Fruit fly (Drosophila melanogaster): ENCODE measurements around the gene CG32148.

CG32148 gene

DNA sequence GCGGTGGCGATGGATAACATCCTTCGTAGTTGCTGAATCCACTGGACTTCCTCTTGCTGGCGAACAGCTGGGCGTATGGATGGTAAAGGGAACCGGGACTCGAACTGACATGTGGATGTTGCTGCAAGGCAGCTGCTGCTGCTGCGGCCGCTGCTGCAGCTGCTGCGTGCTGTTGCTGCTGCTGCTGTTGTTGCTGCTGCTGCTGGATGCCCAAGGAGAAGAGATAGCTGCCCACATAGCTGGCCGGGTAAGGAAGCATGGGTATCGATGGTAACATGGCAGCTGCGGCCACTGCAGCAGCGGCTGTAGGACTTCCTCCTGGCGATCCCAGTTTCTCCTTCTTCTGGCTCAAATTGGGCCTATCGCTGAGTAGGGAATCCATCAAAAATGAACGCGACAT lies 20.2 kb downstream of the CG32148 start:
- no peak for TF ChIP-seq Dll (optimal IDR thresholded peaks at IDR 0.05)

DNA sequence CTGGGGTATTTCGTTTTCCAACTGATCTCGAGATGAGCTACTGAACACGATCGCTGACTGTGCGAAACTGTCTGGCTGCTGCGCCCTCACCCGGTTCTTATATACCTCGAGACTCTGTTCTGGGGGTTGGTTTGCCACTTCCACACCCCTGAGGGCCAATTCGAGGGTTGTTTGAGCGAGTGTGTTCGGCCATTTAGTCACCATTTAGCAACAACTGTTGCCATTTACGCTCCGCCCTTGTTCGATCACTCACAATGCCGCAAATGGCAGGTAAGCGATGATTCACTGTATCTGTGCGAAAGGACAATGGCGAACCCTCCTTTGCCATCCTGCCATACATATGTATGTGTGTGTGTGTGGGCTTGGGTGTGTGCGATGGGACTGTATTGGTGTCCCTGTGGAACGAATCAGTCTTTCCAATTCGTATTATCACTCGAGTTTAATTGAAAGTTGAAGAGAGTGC lies 20.6 kb downstream of the CG32148 start, which contains the start of gene ind:
TSS of gene ind (minus strand) at position 51 of the 463 bp plus-strand sequence.
- TF ChIP-seq EcR (GFP tag; optimal IDR thresholded peaks at IDR 0.05) (no peak), Dll (optimal IDR thresholded peaks at IDR 0.05) (no peak), CG8478 (optimal IDR thresholded peaks at IDR 0.05) (no peak), psq (optimal IDR thresholded peaks at IDR 0.05) (no peak), usp (GFP tag; optimal IDR thresholded peaks at IDR 0.05) (no peak), pan (optimal IDR thresholded peaks at IDR 0.05) (no peak)

dm6 chr3L:15045114-15045513 lies 21.8 kb downstream of the CG32148 start:
- TF ChIP-seq usp (GFP tag; optimal IDR thresholded peaks at IDR 0.05), result no peak
- no peak for TF ChIP-seq Dll (optimal IDR thresholded peaks at IDR 0.05)
- TF ChIP-seq pan (optimal IDR thresholded peaks at IDR 0.05), result no peak
- no peak for TF ChIP-seq CG8478 (optimal IDR thresholded peaks at IDR 0.05)
- no peak for TF ChIP-seq EcR (GFP tag; optimal IDR thresholded peaks at IDR 0.05)
- TF ChIP-seq psq (optimal IDR thresholded peaks at IDR 0.05), result no peak

- TF ChIP-seq pan (optimal IDR thresholded peaks at IDR 0.05), result no peak
- TF ChIP-seq usp (GFP tag; optimal IDR thresholded peaks at IDR 0.05), result no peak
- no peak for TF ChIP-seq psq (optimal IDR thresholded peaks at IDR 0.05)
- TF ChIP-seq CG8478 (optimal IDR thresholded peaks at IDR 0.05), result no peak
- TF ChIP-seq EcR (GFP tag; optimal IDR thresholded peaks at IDR 0.05), result no peak
- no peak for TF ChIP-seq Dll (optimal IDR thresholded peaks at IDR 0.05)
These were observed 24.3 kb downstream of the CG32148 start for dm6 chr3L:15047606-15048005.

DNA sequence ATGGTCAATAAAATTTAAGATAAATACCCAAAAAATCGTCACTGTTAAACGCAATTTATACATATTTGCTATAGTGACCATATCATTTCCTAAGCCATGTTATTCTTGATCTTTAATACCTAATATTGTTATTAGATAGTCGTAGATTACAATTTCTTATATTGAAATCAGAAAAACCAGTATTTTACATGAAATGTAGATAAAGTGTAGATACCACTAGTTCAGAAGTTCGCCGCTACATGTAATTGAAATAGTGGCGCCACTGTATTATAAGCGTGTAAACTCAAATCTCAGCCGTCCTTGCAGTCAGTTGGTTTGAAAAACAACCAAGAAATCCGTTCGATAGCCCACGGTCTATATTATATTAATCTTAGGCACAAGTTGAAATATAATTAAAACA lies 24.8 kb downstream of the CG32148 start:
- TF ChIP-seq CG8478 (optimal IDR thresholded peaks at IDR 0.05) (no peak), psq (optimal IDR thresholded peaks at IDR 0.05) (no peak), EcR (GFP tag; optimal IDR thresholded peaks at IDR 0.05) (no peak), pan (optimal IDR thresholded peaks at IDR 0.05) (no peak), Dll (optimal IDR thresholded peaks at IDR 0.05) (no peak), usp (GFP tag; optimal IDR thresholded peaks at IDR 0.05) (no peak)

DNA sequence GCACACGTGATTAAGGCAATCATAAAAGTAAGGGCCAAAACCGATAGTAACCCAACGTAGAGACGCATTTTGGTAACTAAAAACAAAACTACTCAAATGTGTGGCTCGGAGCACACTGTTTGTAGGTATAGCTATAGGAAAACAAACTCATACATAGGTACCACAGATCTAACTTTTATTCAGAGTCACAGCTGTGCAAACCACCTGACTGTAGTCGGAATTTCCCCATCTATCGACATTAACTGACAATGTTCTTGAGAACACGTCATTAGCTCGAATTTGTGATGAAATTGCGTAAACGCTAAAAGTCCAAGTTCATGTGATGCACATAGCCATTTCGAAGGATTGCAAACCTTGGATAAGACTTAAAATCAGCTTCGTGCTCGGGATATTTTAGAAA lies 26.1 kb downstream of the CG32148 start, which contains the start of gene CG43678:
TSS of gene CG43678 (minus strand) at position 101 of the 400 bp plus-strand sequence.
- TF ChIP-seq pan (optimal IDR thresholded peaks at IDR 0.05), result no peak
- no peak for TF ChIP-seq CG8478 (optimal IDR thresholded peaks at IDR 0.05)
- no peak for TF ChIP-seq psq (optimal IDR thresholded peaks at IDR 0.05)
- TF ChIP-seq Dll (optimal IDR thresholded peaks at IDR 0.05), result no peak
- no peak for TF ChIP-seq EcR (GFP tag; optimal IDR thresholded peaks at IDR 0.05)
- no peak for TF ChIP-seq usp (GFP tag; optimal IDR thresholded peaks at IDR 0.05)

dm6 chr3L:15050109-15050508 lies 26.8 kb downstream of the CG32148 start, which contains the start of gene CG18581:
Gene CG18581 (minus strand): TSS chr3L:15050209.
- no peak for TF ChIP-seq usp (GFP tag; optimal IDR thresholded peaks at IDR 0.05)
- no peak for TF ChIP-seq Dll (optimal IDR thresholded peaks at IDR 0.05)
- TF ChIP-seq psq (optimal IDR thresholded peaks at IDR 0.05), result no peak
- no peak for TF ChIP-seq pan (optimal IDR thresholded peaks at IDR 0.05)
- TF ChIP-seq EcR (GFP tag; optimal IDR thresholded peaks at IDR 0.05), result no peak
- TF ChIP-seq CG8478 (optimal IDR thresholded peaks at IDR 0.05), result no peak

dm6 chr3L:15050706-15051105 lies 27.4 kb downstream of the CG32148 start, which contains the start of gene CG12310:
Gene CG12310 (minus strand): TSS chr3L:15050806.
- TF ChIP-seq CG8478 (optimal IDR thresholded peaks at IDR 0.05) (no peak), EcR (GFP tag; optimal IDR thresholded peaks at IDR 0.05) (no peak), psq (optimal IDR thresholded peaks at IDR 0.05) (no peak), pan (optimal IDR thresholded peaks at IDR 0.05) (no peak), Dll (optimal IDR thresholded peaks at IDR 0.05) (no peak), usp (GFP tag; optimal IDR thresholded peaks at IDR 0.05) (no peak)

DNA sequence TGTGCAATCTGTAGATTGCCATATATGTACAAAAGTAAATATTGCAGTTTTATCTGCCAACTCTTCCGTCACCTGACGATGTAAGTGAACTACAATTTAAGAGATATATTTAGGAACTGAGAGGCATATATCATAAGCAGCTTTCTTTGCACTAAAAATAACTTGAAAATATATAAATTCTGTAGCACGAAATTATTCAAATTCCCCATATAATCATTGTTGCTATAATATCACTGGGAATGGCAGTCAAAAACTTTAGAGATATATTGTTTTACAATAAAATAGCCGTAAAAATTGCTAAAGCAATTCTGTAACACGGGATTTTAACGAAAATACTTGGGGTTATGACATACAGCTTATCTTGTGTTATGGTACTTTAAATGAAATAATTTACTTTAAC lies 28.0 kb downstream of the CG32148 start, which contains the start of gene CG43679:
TSS of gene CG43679 (minus strand) at position 101 of the 400 bp plus-strand sequence.
- TF ChIP-seq CG8478 (optimal IDR thresholded peaks at IDR 0.05) (no peak), usp (GFP tag; optimal IDR thresholded peaks at IDR 0.05) (no peak), EcR (GFP tag; optimal IDR thresholded peaks at IDR 0.05) (no peak), pan (optimal IDR thresholded peaks at IDR 0.05) (no peak), psq (optimal IDR thresholded peaks at IDR 0.05) (no peak), Dll (optimal IDR thresholded peaks at IDR 0.05) (no peak)

DNA sequence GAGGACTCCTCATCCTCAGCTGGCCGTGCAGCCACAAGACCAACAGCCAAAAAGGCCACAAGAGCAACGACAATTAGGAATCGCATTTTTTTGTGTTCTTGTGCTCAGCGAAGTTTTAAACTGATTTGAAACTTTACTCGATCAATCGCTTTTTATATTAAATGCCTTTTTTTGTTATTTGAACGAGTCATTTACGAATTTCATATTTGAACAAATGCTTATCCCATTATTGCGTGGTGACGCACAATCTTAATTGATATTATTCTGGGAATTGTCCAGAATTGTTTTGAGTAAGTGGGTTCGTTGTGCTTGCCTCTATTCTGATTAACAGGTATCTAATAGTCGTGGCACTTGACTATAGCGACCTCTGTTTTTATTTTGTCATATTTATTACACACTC lies 29.1 kb downstream of the CG32148 start, which contains the start of gene CG13461:
TSS of gene CG13461 (minus strand) at position 101 of the 400 bp plus-strand sequence.
- TF ChIP-seq psq (optimal IDR thresholded peaks at IDR 0.05) (no peak), pan (optimal IDR thresholded peaks at IDR 0.05) (no peak), EcR (GFP tag; optimal IDR thresholded peaks at IDR 0.05) (no peak), Dll (optimal IDR thresholded peaks at IDR 0.05) (no peak), usp (GFP tag; optimal IDR thresholded peaks at IDR 0.05) (no peak), CG8478 (optimal IDR thresholded peaks at IDR 0.05) (no peak)

DNA sequence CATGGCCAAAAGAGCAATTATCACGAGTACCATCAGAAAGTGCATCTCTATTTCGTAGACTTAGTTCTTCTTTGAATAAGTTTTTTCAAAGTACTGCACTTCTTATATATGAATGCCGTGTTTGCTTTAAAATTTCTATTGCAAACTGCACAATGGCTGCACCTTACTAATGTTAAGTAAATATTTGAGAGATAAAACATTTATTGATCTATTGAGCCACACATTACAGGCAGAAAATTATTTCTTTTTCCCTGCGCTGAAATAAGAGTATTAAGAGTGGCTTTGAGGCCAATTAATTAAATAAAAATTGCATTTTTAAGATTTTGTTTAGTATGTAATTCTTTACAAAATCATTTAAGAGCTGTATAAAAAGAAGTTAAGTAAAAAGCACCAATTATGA lies 30.0 kb downstream of the CG32148 start, which contains the start of gene CG43680:
TSS of gene CG43680 (minus strand) at position 101 of the 400 bp plus-strand sequence.
- TF ChIP-seq usp (GFP tag; optimal IDR thresholded peaks at IDR 0.05) (no peak), psq (optimal IDR thresholded peaks at IDR 0.05) (no peak)

dm6 chr3L:15054035-15054434 lies 30.7 kb downstream of the CG32148 start, which contains the start of gene CG18649:
Gene CG18649 (minus strand): TSS chr3L:15054135.
- TF ChIP-seq Dll (optimal IDR thresholded peaks at IDR 0.05) (no peak), pan (optimal IDR thresholded peaks at IDR 0.05) (no peak), CG8478 (optimal IDR thresholded peaks at IDR 0.05) (no peak), psq (optimal IDR thresholded peaks at IDR 0.05) (no peak), usp (GFP tag; optimal IDR thresholded peaks at IDR 0.05) (no peak), EcR (GFP tag; optimal IDR thresholded peaks at IDR 0.05) (no peak)

- TF ChIP-seq usp (GFP tag; optimal IDR thresholded peaks at IDR 0.05), result no peak
- no peak for TF ChIP-seq psq (optimal IDR thresholded peaks at IDR 0.05)
- TF ChIP-seq Dll (optimal IDR thresholded peaks at IDR 0.05), result no peak
- TF ChIP-seq pan (optimal IDR thresholded peaks at IDR 0.05), result no peak
- TF ChIP-seq CG8478 (optimal IDR thresholded peaks at IDR 0.05), result no peak
- no peak for TF ChIP-seq EcR (GFP tag; optimal IDR thresholded peaks at IDR 0.05)
These were observed 31.2 kb downstream of the CG32148 start, which contains the start of gene EAChm for dm6 chr3L:15054477-15054876. Gene EAChm (plus strand): TSS chr3L:15054777.

Data from whole organism.